Fruit fly (Drosophila melanogaster) whole organism, pupa: ENCODE data around the gene CG4645.

Experiments used
- CG10348 ChIP-seq: fragments of 200-800 bp; sonication (Bioruptor generic); IDR thresholded peaks from 2 replicates; pipeline ENCODE4 v1.3.6; 2022; ENCODE audit warnings: missing biosample characterization, missing genetic modification characterization
- CG14655 ChIP-seq: fragments of 200-800 bp; sonication (Bioruptor generic); optimal IDR thresholded peaks from 3 replicates; lab custom pipeline; 2017; ENCODE audit warnings: mild to moderate bottlenecking, missing biosample characterization, missing genetic modification reagents, missing genetic modification characterization
- CG15710 ChIP-seq: fragments of 200-800 bp; sonication (Bioruptor generic); optimal IDR thresholded peaks from 2 replicates; lab custom pipeline; 2018; ENCODE audit warnings: missing biosample characterization, mild to moderate bottlenecking, missing genetic modification characterization, moderate library complexity
- CG8301 ChIP-seq: fragments of 200-800 bp; sonication (Bioruptor generic); optimal IDR thresholded peaks from 2 replicates; lab custom pipeline; 2018; ENCODE audit warnings: missing biosample characterization, mild to moderate bottlenecking, missing genetic modification characterization
- EcR ChIP-seq: fragments of 200-800 bp; sonication (Bioruptor generic); optimal IDR thresholded peaks from 3 replicates; lab custom pipeline; 2019; ENCODE audit warnings: missing biosample characterization, missing genetic modification characterization, mild to moderate bottlenecking, moderate library complexity, missing genetic modification reagents
- Ets98B ChIP-seq: fragments of 200-800 bp; sonication (Bioruptor generic); IDR thresholded peaks from 2 replicates; pipeline ENCODE4 v1.3.6; 2022; ENCODE audit warnings: missing biosample characterization, missing genetic modification characterization
- Pif1A ChIP-seq: fragments of 200-800 bp; sonication (Bioruptor generic); optimal IDR thresholded peaks from 3 replicates; lab custom pipeline; 2016; ENCODE audit warnings: missing biosample characterization, missing genetic modification characterization
- fd96Ca ChIP-seq: fragments of 200-800 bp; sonication (Bioruptor generic); IDR thresholded peaks from 3 replicates; pipeline ENCODE4 v1.3.6; 2022; ENCODE audit warnings: missing biosample characterization, missing genetic modification characterization
- rn ChIP-seq: fragments of 200-800 bp; sonication (Bioruptor generic); IDR thresholded peaks from 2 replicates; pipeline ENCODE4 v1.3.6; 2022; ENCODE audit warnings: missing biosample characterization, missing genetic modification characterization

dm6 chrX:12925426-12926256 is 15.9 kb downstream of the CG4645 start:
- TF ChIP-seq Pif1A (GFP tag; lab: Kevin White, UChicago) (peak; percentile 2), EcR (GFP tag; lab: Kevin White, UChicago) (peak; percentile 56), CG8301 (no peak), CG10348 (no peak), Ets98B (GFP tag; lab: Robert Waterston, UW) (0 out of 2 replicates have a peak, but pooled peaks have one; percentile 34), CG14655 (GFP tag; lab: Kevin White, UChicago) (peak; percentile 43), fd96Ca (GFP tag; lab: Robert Waterston, UW) (peak; percentile 25; the same call in 1 of the 3 replicates), CG15710 (tag; lab: Kevin White, UChicago) (peak; percentile 33), rn (GFP tag; lab: Robert Waterston, UW) (no peak)
